Fruit fly (Drosophila melanogaster): Measurements from ENCODE around the gene CG31546.
A peak's percentile ranks its signal among the peaks of the same experiment; 100 is the strongest.

Gene CG31546

DNA sequence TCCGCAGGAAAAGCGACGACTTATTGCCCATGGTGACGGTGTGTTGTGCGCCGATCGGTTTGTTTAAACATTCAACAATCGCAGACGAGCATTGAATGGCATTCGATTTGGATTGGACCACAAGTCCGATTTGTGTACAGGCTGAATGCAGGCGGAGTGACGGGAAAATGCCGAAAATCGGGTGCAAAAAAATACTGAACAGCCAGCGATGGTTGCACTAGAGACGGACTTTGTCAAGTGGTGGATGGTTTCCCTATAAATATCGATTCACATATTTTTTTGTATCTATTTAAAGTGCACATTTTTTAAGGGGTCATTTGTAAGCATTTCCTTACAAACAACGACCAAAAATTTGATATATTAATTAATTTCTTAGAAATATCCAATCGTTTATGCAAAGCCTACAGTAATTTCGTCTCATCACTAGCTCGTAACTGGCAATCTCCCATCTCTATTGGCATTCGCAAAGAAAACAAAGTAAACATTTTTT lies 19.3 kb upstream of the CG31546 start, which contains the start of the genes elm and MED27 (continued):
- peak; percentile 89 for TF ChIP-seq CG1647 (GFP tag; optimal IDR thresholded peaks at IDR 0.05)
- peak; percentile 96 for TF ChIP-seq MESR4 (GFP tag; optimal IDR thresholded peaks at IDR 0.05)
- peak; percentile 95 for TF ChIP-seq Sin3A (optimal IDR thresholded peaks at IDR 0.05)
- TF ChIP-seq Sox100B (GFP tag; optimal IDR thresholded peaks at IDR 0.05) = peak; percentile 77
- TF ChIP-seq Mes4 (GFP tag; optimal IDR thresholded peaks at IDR 0.05) = peak; percentile 84
- peak; percentile 77 for TF ChIP-seq CG12299 (tag; optimal IDR thresholded peaks at IDR 0.05)
- peak; percentile 52 for TF ChIP-seq CG6683 (GFP tag; optimal IDR thresholded peaks at IDR 0.05)
- peak; percentile 81 for TF ChIP-seq Lim3 (GFP tag; IDR thresholded peaks at IDR 0.05)
- TF ChIP-seq oc (tag; optimal IDR thresholded peaks at IDR 0.05) = peak; percentile 67
- peak; percentile 95 for TF ChIP-seq Hr3 (GFP tag; optimal IDR thresholded peaks at IDR 0.05)
- TF ChIP-seq Hand (GFP tag; optimal IDR thresholded peaks at IDR 0.05) = peak; percentile 8
- TF ChIP-seq CG11093 (GFP tag; IDR thresholded peaks at IDR 0.05) = peak; percentile 91
- peak; percentile 80 for TF ChIP-seq psq (GFP tag; optimal IDR thresholded peaks at IDR 0.05)
- peak; percentile 92 for TF ChIP-seq wdn (GFP tag; IDR thresholded peaks at IDR 0.05)
- peak; percentile 91 for TF ChIP-seq CG4617 (GFP tag; optimal IDR thresholded peaks at IDR 0.05; ENCODE audit: borderline replicate concordance)
- peak; percentile 96 for TF ChIP-seq CG9215 (GFP tag; IDR thresholded peaks at IDR 0.05)
- 0 out of 3 replicates have a peak, but pooled peaks have one; percentile 67 for TF ChIP-seq CG2199 (GFP tag; IDR thresholded peaks at IDR 0.05)
- TF ChIP-seq D (optimal IDR thresholded peaks at IDR 0.05) = no peak
- peak; percentile 77 for TF ChIP-seq D (GFP tag; optimal IDR thresholded peaks at IDR 0.05)
- TF ChIP-seq CG6175 (GFP tag; IDR thresholded peaks at IDR 0.05) = peak; percentile 77; the same call in 2 of the 3 replicates
- peak; percentile 41 for TF ChIP-seq sima (GFP tag; optimal IDR thresholded peaks at IDR 0.05)
- TF ChIP-seq hbn (GFP tag; IDR thresholded peaks at IDR 0.05; ENCODE audit: partially characterized antibody) = peak; percentile 92
- TF ChIP-seq CG9797 (GFP tag; optimal IDR thresholded peaks at IDR 0.05) = peak; percentile 95
- TF ChIP-seq slou (GFP tag; optimal IDR thresholded peaks at IDR 0.05) = peak; percentile 93
- TF ChIP-seq Bdp1 (GFP tag; optimal IDR thresholded peaks at IDR 0.05) = peak; percentile 79
- peak; percentile 93 for TF ChIP-seq H15 (GFP tag; IDR thresholded peaks at IDR 0.05)
- TF ChIP-seq CoRest (tag; optimal IDR thresholded peaks at IDR 0.05) = peak; percentile 95
- TF ChIP-seq dmrt99B (tag; optimal IDR thresholded peaks at IDR 0.05) = no peak
- peak; percentile 81 for TF ChIP-seq CG13296 (GFP tag; optimal IDR thresholded peaks at IDR 0.05)
- peak; percentile 81 for TF ChIP-seq Nf-YA (GFP tag; IDR thresholded peaks at IDR 0.05)
- TF ChIP-seq org-1 (GFP tag; optimal IDR thresholded peaks at IDR 0.05) = peak; percentile 61
- no peak for TF ChIP-seq usp (GFP tag; optimal IDR thresholded peaks at IDR 0.05)
- TF ChIP-seq chn (GFP tag; optimal IDR thresholded peaks at IDR 0.05) = peak; percentile 95
- no peak for TF ChIP-seq CTCF (GFP tag; optimal IDR thresholded peaks at IDR 0.05)
- peak; percentile 96 for TF ChIP-seq Max (GFP tag; optimal IDR thresholded peaks at IDR 0.05)
- peak; percentile 65 for TF ChIP-seq tna (GFP tag; IDR thresholded peaks at IDR 0.05; ENCODE audit: partially characterized antibody)
- peak; percentile 68 for TF ChIP-seq MTF-1 (GFP tag; optimal IDR thresholded peaks at IDR 0.05; ENCODE audit: borderline replicate concordance)
- TF ChIP-seq sens (GFP tag) = peak; percentile 99
- TF ChIP-seq CG16813 (GFP tag; IDR thresholded peaks at IDR 0.05; ENCODE audit: partially characterized antibody) = peak; percentile 98
- TF ChIP-seq CG12219 (GFP tag; optimal IDR thresholded peaks at IDR 0.05) = peak; percentile 75
- peak; percentile 64 for TF ChIP-seq exex (tag; optimal IDR thresholded peaks at IDR 0.05)
- TF ChIP-seq Dip2 (GFP tag; IDR thresholded peaks at IDR 0.05) = no peak
- TF ChIP-seq mirr (GFP tag; optimal IDR thresholded peaks at IDR 0.05) = peak; percentile 51
- peak; percentile 49 for TF ChIP-seq odd (GFP tag; optimal IDR thresholded peaks at IDR 0.05)
- no peak for TF ChIP-seq CG31365 (tag; optimal IDR thresholded peaks at IDR 0.05)
- TF ChIP-seq sens-2 (GFP tag; IDR thresholded peaks at IDR 0.05) = peak; percentile 73; the same call in 1 of the 2 replicates
- peak; percentile 79 for TF ChIP-seq Elba2 (GFP tag; optimal IDR thresholded peaks at IDR 0.05)
- TF ChIP-seq hb (GFP tag; IDR thresholded peaks at IDR 0.05; ENCODE audit: partially characterized antibody) = peak; percentile 90
- TF ChIP-seq rib (GFP tag; IDR thresholded peaks at IDR 0.05) = peak; percentile 91
- TF ChIP-seq CG13624 (GFP tag; optimal IDR thresholded peaks at IDR 0.05) = peak; percentile 94
- peak; percentile 61 for TF ChIP-seq CG6854 (GFP tag; optimal IDR thresholded peaks at IDR 0.05)
- no peak for TF ChIP-seq h (optimal IDR thresholded peaks at IDR 0.05)
